Fruit fly (Drosophila melanogaster): Measurements from ENCODE around the gene CG13059.

The CG13059 gene

DNA sequence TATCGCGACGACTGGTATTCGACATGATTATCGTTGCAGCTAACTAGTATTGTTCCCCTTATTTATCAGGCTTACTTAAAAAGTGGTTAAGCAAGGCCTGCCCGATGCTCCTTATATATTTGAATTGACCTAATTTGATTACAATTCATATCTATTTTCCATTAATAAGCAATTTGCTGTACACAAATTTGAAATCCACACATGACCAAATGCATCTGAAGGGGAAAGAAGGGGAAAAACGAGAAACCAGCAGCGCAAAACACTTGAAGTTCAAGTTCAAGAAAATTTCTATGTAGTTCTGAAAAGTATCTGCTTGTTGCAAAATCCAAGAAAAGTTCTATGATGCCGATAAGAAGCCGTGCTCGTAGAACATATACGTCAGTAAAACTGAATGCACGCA, 3.2 kb downstream of the CG13059 start, which contains the start of the genes CG13040 and CG13039:
Gene CG13040 (minus strand): TSS at position 101 of the 400 bp plus-strand sequence.
Gene CG13039 (minus strand): TSS at position 106 of the 400 bp plus-strand sequence.
- TF ChIP-seq Sin3A (optimal IDR thresholded peaks at IDR 0.05), result no peak
- TF ChIP-seq h (optimal IDR thresholded peaks at IDR 0.05), result no peak
- TF ChIP-seq insv (optimal IDR thresholded peaks at IDR 0.05), result no peak
- TF ChIP-seq ttk (optimal IDR thresholded peaks at IDR 0.05), result no peak
- TF ChIP-seq psq (optimal IDR thresholded peaks at IDR 0.05), result no peak
- no peak for TF ChIP-seq Myc (optimal IDR thresholded peaks at IDR 0.05)

DNA sequence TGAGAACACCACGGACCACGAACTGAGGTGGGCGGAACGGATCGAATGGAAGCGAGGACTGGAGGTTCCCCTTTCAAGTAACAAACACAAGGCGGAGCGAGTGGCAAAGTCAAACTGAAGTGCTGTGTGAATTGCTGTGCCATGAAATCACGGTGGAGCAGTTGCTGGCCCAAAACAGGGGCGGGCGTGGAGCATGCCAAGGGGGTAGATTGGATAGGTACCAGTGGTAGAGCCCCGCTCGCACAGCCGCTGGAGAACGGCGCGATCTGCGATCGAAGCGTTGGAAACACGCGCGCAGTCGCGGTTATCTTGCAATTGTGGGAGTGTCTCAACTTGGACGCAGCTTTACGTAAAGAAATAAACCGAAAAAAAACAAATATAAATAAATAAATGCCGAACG, 4.3 kb downstream of the CG13059 start, which contains the start of gene CG13038:
Gene CG13038 (minus strand): TSS at position 118 of the 400 bp plus-strand sequence.
- TF ChIP-seq psq (optimal IDR thresholded peaks at IDR 0.05) (no peak), h (optimal IDR thresholded peaks at IDR 0.05) (no peak), ttk (optimal IDR thresholded peaks at IDR 0.05) (no peak), Myc (optimal IDR thresholded peaks at IDR 0.05) (no peak), Sin3A (optimal IDR thresholded peaks at IDR 0.05) (no peak), insv (optimal IDR thresholded peaks at IDR 0.05) (no peak)

DNA sequence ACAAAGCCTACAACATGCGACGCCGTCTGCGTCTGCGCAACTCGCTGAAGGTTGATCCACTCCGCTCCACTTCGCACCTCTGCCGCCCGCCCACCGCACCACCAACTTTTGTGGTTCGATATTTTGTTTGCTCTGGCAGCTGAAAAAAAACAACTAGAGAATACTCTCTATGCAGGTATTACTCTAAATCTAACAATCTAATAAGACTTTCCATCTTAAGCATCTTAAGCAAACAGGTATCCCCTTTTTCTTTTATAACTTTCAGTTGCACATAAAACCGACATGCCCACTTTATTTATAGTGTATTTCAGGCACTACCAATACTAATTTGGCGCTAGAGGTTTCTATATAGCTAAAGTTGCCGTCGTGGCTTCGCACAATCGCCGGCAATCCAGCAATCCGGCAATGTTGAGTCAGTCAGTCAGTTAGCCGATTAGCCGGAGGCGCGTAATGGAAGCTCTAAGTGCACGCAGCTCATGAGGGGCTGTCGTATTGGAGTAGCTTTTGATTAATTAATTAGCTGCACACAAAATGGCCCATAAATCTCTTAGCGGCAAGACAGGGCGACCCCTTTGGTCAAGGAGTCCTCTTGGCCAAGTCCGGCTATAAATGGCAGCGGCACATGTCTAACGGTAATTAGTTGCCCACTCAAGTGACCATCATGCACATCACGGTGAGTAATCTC, 4.9 kb downstream of the CG13059 start, which contains the start of gene CG13058:
Gene CG13058 (plus strand): TSS at position 635 of the 685 bp plus-strand sequence.
- TF ChIP-seq psq (optimal IDR thresholded peaks at IDR 0.05) (no peak), insv (optimal IDR thresholded peaks at IDR 0.05) (no peak), Myc (optimal IDR thresholded peaks at IDR 0.05) (no peak)

DNA sequence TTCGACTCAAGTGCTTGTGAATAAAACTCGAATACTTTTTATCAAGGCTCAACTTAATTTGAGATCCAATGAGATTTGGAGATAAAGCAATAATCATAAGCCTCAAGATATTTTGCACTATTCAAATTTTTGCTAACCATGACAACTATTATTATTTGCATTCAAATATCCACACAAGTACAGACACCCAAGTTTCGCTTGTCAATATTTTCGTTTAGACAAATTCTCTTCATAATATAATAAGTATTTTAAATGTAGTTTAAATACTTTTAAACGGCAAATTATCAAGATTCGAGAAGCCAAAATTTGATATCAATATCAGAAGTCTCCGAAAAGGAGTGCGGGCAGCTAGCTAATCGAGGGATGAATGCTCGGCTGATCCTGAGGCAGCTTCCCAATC, 6.0 kb downstream of the CG13059 start, which contains the start of gene CG33061:
Gene CG33061 (plus strand): TSS at position 301 of the 400 bp plus-strand sequence.
- no peak for TF ChIP-seq h (optimal IDR thresholded peaks at IDR 0.05)
- TF ChIP-seq ttk (optimal IDR thresholded peaks at IDR 0.05), result no peak
- TF ChIP-seq psq (optimal IDR thresholded peaks at IDR 0.05), result no peak
- TF ChIP-seq Sin3A (optimal IDR thresholded peaks at IDR 0.05), result no peak
- TF ChIP-seq Myc (optimal IDR thresholded peaks at IDR 0.05), result no peak
- TF ChIP-seq insv (optimal IDR thresholded peaks at IDR 0.05), result no peak

DNA sequence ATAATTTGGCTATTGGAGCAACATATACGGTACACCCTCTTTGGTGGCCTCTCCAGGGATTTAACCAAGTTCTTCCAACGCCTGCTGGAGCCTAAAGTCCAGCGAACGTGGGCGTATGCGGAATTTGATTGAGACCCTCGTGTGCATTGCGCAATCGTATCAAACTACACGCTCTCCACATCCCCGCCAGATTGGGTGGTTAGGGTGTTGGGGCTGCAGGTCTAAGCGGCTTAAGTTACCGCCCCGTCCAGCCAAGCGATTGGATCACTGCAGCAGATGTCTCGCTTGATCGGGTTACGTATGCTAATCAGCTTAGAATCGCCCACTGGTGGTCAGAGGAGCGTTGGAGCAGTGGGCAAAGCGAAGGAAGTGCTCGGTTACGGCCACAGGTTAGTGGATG, 7.3 kb downstream of the CG13059 start, which contains the start of gene CG33060:
Gene CG33060 (plus strand): TSS at position 301 of the 400 bp plus-strand sequence.
- no peak for TF ChIP-seq psq (optimal IDR thresholded peaks at IDR 0.05)

DNA sequence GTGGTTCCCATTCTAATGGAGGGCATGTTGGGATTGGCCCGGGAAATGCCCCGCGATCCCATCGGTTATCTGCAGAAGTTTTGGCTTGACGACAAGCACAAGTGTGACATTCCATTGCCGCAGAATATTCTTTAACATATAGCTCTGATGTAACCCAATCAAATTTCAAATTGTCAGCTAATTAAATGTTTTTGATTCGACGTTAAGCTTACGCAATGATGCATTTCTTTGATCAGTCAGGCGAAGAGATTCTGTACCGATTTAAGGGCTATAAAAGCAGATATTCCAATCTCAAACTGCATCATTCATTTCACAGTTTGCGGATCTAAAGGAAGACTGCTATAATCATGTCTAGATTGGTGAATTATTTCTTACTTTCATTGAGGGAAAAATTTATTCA, 8.2 kb downstream of the CG13059 start, which contains the start of gene retinin:
Gene retinin (plus strand): TSS at position 301 of the 400 bp plus-strand sequence.
- TF ChIP-seq psq (optimal IDR thresholded peaks at IDR 0.05) (no peak), Myc (optimal IDR thresholded peaks at IDR 0.05) (no peak), insv (optimal IDR thresholded peaks at IDR 0.05) (no peak), Sin3A (optimal IDR thresholded peaks at IDR 0.05) (no peak), h (optimal IDR thresholded peaks at IDR 0.05) (no peak), ttk (optimal IDR thresholded peaks at IDR 0.05) (no peak)

DNA sequence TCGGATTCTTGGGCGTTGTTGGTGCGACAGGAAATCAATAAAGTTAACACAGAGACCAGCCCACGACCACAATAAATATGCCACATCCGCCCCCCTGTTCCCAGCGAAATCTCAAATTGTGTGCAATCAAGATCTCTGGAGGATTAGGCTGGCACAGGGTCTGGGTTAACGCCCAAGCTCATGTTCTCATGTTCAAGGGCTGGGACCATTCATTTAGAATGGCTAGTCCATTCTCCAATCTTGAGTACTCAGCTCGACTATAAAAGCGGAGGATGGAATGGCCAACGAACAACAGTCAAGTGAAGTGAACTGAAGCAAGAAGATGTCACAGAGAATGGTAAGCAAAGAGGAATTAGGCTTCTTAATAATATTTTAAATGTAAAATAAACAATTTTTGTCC, 9.5 kb downstream of the CG13059 start, which contains the start of gene CG13056:
Gene CG13056 (plus strand): TSS at position 301 of the 400 bp plus-strand sequence.
- TF ChIP-seq ttk (optimal IDR thresholded peaks at IDR 0.05), result no peak
- no peak for TF ChIP-seq psq (optimal IDR thresholded peaks at IDR 0.05)
- TF ChIP-seq Sin3A (optimal IDR thresholded peaks at IDR 0.05), result no peak
- no peak for TF ChIP-seq h (optimal IDR thresholded peaks at IDR 0.05)
- TF ChIP-seq Myc (optimal IDR thresholded peaks at IDR 0.05), result no peak
- no peak for TF ChIP-seq insv (optimal IDR thresholded peaks at IDR 0.05)

DNA sequence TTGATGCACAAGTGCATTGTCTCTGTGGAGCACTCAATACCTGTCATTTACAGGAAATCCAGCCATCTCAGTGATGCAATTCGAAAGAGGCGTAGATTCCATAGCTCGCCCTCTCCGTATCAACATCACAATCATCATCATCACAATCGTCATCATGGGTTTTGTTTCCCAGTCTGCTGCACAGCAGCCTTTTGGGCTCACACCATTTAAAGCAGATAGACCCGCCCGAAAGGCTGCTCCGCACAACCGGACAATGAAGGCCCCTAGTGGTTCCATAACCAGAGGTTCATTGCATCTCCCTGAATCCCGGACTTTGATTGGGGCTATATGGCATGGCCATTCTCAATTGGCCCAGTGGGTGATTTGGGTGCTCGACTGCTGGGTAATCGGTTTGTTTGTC, 11.4 kb downstream of the CG13059 start:
- TF ChIP-seq ttk (optimal IDR thresholded peaks at IDR 0.05), result no peak
- TF ChIP-seq insv (optimal IDR thresholded peaks at IDR 0.05), result no peak
- no peak for TF ChIP-seq psq (optimal IDR thresholded peaks at IDR 0.05)
- TF ChIP-seq Myc (optimal IDR thresholded peaks at IDR 0.05), result no peak
- TF ChIP-seq Sin3A (optimal IDR thresholded peaks at IDR 0.05), result no peak
- no peak for TF ChIP-seq h (optimal IDR thresholded peaks at IDR 0.05)

DNA sequence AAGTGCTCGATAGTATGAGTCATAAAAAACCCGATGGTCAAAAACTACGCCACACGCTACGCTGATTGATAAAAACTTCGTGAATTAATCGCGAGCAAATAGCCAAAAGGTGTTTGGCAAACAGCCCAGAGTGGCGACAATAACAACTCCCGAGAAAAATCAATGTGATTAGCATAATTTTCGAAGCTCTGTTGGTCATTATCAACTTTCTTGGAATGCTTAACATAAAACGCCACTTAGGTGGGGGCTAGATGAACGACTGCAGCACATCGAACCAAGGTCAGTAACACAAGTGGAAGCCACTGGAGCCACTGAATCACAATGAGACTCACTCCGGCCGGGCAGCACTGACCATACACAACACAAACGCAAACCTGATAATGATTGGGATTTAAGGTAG, 14.3 kb downstream of the CG13059 start:
- TF ChIP-seq Myc (optimal IDR thresholded peaks at IDR 0.05) (no peak), psq (optimal IDR thresholded peaks at IDR 0.05) (no peak), h (optimal IDR thresholded peaks at IDR 0.05) (no peak), ttk (optimal IDR thresholded peaks at IDR 0.05) (no peak), insv (optimal IDR thresholded peaks at IDR 0.05) (no peak)

DNA sequence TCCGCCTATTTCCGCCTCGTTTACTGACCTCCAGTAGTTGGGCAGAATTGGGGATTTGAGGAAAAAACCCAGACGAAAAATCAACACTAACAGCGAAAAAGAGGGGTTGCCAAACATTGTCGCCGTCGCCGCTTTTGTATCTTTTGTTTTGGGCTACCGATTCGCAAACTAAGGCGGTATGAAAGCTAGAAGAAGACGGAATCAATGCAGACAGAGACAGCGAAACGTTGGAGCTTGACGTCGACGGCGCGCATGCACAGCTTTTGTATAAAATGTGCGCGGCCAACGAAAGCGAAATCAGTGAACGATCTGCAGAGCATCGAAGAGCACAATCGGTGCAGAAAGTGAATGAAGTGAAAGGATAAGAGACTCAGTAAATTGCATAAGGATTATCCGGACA, 15.2 kb downstream of the CG13059 start, which contains the start of gene CG4998:
Gene CG4998 (plus strand): TSS at position 301 of the 400 bp plus-strand sequence.
- TF ChIP-seq insv (optimal IDR thresholded peaks at IDR 0.05), result no peak
- no peak for TF ChIP-seq Myc (optimal IDR thresholded peaks at IDR 0.05)
- no peak for TF ChIP-seq ttk (optimal IDR thresholded peaks at IDR 0.05)
- TF ChIP-seq psq (optimal IDR thresholded peaks at IDR 0.05), result no peak
- TF ChIP-seq h (optimal IDR thresholded peaks at IDR 0.05), result no peak
- no peak for TF ChIP-seq Sin3A (optimal IDR thresholded peaks at IDR 0.05)

DNA sequence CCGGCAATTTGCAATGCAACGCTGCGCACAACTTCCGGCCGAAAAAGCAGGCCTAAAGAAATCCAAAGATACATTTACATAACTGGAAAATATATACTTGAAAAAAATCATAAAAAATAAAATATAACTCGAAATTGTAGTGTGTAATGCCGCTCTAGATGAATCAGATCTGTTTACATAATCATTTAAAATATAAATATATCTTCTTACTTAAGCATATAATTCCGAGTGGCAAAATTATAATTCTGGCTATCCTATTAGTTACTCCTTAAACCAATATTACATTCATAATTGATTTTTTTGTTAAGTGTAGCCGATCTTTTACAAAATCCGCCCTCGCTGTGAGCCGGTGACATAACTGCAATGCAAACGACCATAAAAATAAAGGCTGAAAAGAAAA, 16.0 kb downstream of the CG13059 start:
- TF ChIP-seq psq (optimal IDR thresholded peaks at IDR 0.05) (no peak), Sin3A (optimal IDR thresholded peaks at IDR 0.05) (no peak), h (optimal IDR thresholded peaks at IDR 0.05) (no peak), insv (optimal IDR thresholded peaks at IDR 0.05) (no peak), ttk (optimal IDR thresholded peaks at IDR 0.05) (no peak), Myc (optimal IDR thresholded peaks at IDR 0.05) (no peak)

DNA sequence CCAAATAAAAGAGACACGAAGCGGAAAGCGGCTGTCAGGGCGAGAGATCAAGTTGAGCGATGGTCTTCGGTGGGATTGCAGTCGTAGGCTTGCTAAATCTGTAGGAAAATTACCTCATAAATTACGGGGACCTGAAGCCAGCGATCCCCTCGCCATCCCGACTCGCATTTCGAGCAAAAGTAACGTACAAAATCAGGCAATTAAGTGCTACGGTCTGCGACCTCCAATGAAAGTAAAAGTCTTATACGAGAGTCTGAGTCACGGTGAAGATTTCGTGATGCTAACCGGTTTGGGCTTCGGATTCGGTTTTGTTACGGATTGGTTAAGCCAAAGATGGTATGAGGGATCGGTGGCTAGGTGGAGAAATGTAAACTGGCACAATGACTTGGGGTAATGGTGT, 16.4 kb downstream of the CG13059 start:
- TF ChIP-seq insv (optimal IDR thresholded peaks at IDR 0.05), result no peak

DNA sequence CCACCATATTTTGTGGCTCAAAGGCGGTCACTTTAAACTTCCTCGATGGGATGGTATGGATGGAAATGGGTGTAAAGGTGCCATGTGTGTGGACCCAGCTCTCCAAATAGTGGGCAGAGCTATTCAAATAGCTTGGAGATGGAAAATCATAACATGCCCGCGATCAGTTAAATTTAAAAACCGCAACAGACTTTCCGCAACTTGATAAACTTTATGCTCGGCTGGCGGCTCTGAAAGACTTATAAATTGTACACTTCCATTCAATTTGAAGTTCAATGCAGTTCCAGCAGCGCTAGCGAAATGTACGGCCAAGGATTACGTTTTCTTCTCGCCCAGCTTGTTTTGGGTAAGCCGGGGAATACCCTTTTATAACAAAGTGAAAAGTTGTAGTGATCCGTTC, 22.6 kb downstream of the CG13059 start, which contains the start of gene CG33257:
Gene CG33257 (plus strand): TSS at position 301 of the 400 bp plus-strand sequence.
- TF ChIP-seq psq (optimal IDR thresholded peaks at IDR 0.05) (no peak), ttk (optimal IDR thresholded peaks at IDR 0.05) (no peak), Myc (optimal IDR thresholded peaks at IDR 0.05) (no peak), Sin3A (optimal IDR thresholded peaks at IDR 0.05) (no peak), h (optimal IDR thresholded peaks at IDR 0.05) (no peak), insv (optimal IDR thresholded peaks at IDR 0.05) (no peak)

Data from Kc167 (cell line).